Worm (Caenorhabditis elegans) whole organism, L1 larva: ENCODE measurements around the gene Y62H9A.16.

Experiments
- aly-2 ChIP-seq: fragments of 150-350 bp; optimal IDR thresholded peaks from 2 replicates; lab custom pipeline; 2014; ENCODE audit warnings: missing biosample characterization, missing genetic modification characterization
- blmp-1 ChIP-seq: fragments of 150-350 bp; optimal IDR thresholded peaks from 2 replicates; lab custom pipeline; 2014; ENCODE audit warnings: missing biosample characterization, missing genetic modification characterization
- ces-1 ChIP-seq: fragments of 150-350 bp; optimal IDR thresholded peaks from 2 replicates; lab custom pipeline; 2014; ENCODE audit warnings: missing biosample characterization, missing genetic modification reagents, missing genetic modification characterization
- lin-39 ChIP-seq: fragments of 150-350 bp; optimal IDR thresholded peaks from 2 replicates; lab custom pipeline; 2014; ENCODE audit warnings: missing biosample characterization, missing genetic modification reagents, missing genetic modification characterization
- lir-3 ChIP-seq: sonication (generic microtip); optimal IDR thresholded peaks from 2 replicates; lab custom pipeline; 2016; ENCODE audit warnings: mild to moderate bottlenecking, missing genetic modification characterization, moderate library complexity, missing compliant biosample characterization; ENCODE audit not compliant: poor library complexity
- snpc-4 ChIP-seq: fragments of 150-350 bp; optimal IDR thresholded peaks from 2 replicates; lab custom pipeline; 2014; ENCODE audit warnings: missing biosample characterization, missing genetic modification characterization
- unc-130 ChIP-seq: fragments of 150-350 bp; optimal IDR thresholded peaks from 2 replicates; lab custom pipeline; 2017; ENCODE audit warnings: missing biosample characterization, missing genetic modification characterization, inconsistent platforms

- TF ChIP-seq ces-1 = no peak
- TF ChIP-seq lin-39 (tag; lab: Kevin White, UChicago) = no peak
- TF ChIP-seq aly-2 (tag; lab: Kevin White, UChicago) = no peak
- no peak for TF ChIP-seq snpc-4 (tag; lab: Kevin White, UChicago)
- no peak for TF ChIP-seq lir-3 (tag; lab: Kevin White, UChicago)
- TF ChIP-seq unc-130 = no peak
- TF ChIP-seq blmp-1 (tag; lab: Kevin White, UChicago) = no peak
Measured at ce11 chrX:11941951-11942350, 23.9 kb downstream of the Y62H9A.16 start, which contains the start of gene F55G7.3.
